Fruit fly (Drosophila melanogaster) whole organism, embryonic: ENCODE data around the gene Alg2.

Experiments
- Abd-B ChIP-seq: fragments of 200-800 bp; sonication (Bioruptor generic); optimal IDR thresholded peaks from 2 replicates; lab custom pipeline; 2018; ENCODE audit warnings: missing biosample characterization, mild to moderate bottlenecking, missing genetic modification characterization, moderate library complexity
- Atf3 ChIP-seq: fragments of 200-800 bp; sonication (Bioruptor generic); optimal IDR thresholded peaks from 3 replicates; lab custom pipeline; 2016; ENCODE audit warnings: missing biosample characterization, missing genetic modification characterization
- Awh ChIP-seq: fragments of 200-800 bp; sonication (Bioruptor generic); IDR thresholded peaks from 2 replicates; pipeline ENCODE4, ENCODE4 v1.3.6; 2022; ENCODE audit warnings: missing biosample characterization, missing genetic modification characterization
- Bgb ChIP-seq: fragments of 200-800 bp; sonication (Bioruptor generic); IDR thresholded peaks from 2 replicates; pipeline ENCODE4 v1.3.6; 2022; ENCODE audit warnings: missing biosample characterization, missing genetic modification characterization; ENCODE audit not compliant: partially characterized antibody
- Bteb2 ChIP-seq: fragments of 200-800 bp; sonication (Bioruptor generic); optimal IDR thresholded peaks from 2 replicates; lab custom pipeline; 2016; ENCODE audit warnings: missing biosample characterization, missing genetic modification characterization
- CG12659 ChIP-seq: fragments of 200-800 bp; sonication (Bioruptor generic); optimal IDR thresholded peaks from 3 replicates; lab custom pipeline; 2017; ENCODE audit warnings: mild to moderate bottlenecking, missing biosample characterization, missing genetic modification reagents, missing genetic modification characterization
- CG15601 ChIP-seq: fragments of 200-800 bp; sonication (Bioruptor generic); optimal IDR thresholded peaks from 3 replicates; lab custom pipeline; 2019; ENCODE audit warnings: missing biosample characterization, mild to moderate bottlenecking, missing genetic modification characterization, moderate library complexity
- CG16779 ChIP-seq: fragments of 200-800 bp; sonication (Bioruptor generic); IDR thresholded peaks from 2 replicates; pipeline ENCODE4 v1.3.6; 2022; ENCODE audit warnings: missing biosample characterization, missing genetic modification characterization
- CG17612 ChIP-seq: fragments of 200-800 bp; sonication (Bioruptor generic); IDR thresholded peaks from 2 replicates; pipeline ENCODE4 v1.3.6; 2022; ENCODE audit warnings: missing biosample characterization, missing genetic modification characterization
- CG2202 ChIP-seq: fragments of 200-800 bp; sonication (Bioruptor generic); optimal IDR thresholded peaks from 2 replicates; lab custom pipeline; 2018; ENCODE audit warnings: missing biosample characterization, mild to moderate bottlenecking, missing genetic modification characterization
- CG2678 ChIP-seq: fragments of 200-800 bp; sonication (Bioruptor generic); optimal IDR thresholded peaks from 3 replicates; lab custom pipeline; 2019; ENCODE audit warnings: missing biosample characterization, mild to moderate bottlenecking, missing genetic modification characterization, moderate library complexity
- CG2889 ChIP-seq: fragments of 200-800 bp; sonication (Bioruptor generic); IDR thresholded peaks from 3 replicates; pipeline ENCODE4 v1.3.6; 2022; ENCODE audit warnings: missing biosample characterization, missing genetic modification characterization
- CG30403 ChIP-seq: fragments of 200-800 bp; sonication (Bioruptor generic); optimal IDR thresholded peaks from 3 replicates; lab custom pipeline; 2016; ENCODE audit warnings: missing biosample characterization, missing genetic modification characterization
- CG33213 ChIP-seq: fragments of 200-800 bp; sonication (Bioruptor generic); optimal IDR thresholded peaks from 3 replicates; lab custom pipeline; 2016; ENCODE audit warnings: missing biosample characterization, missing genetic modification characterization
- CG7928 ChIP-seq: fragments of 200-800 bp; sonication (Bioruptor generic); optimal IDR thresholded peaks from 2 replicates; lab custom pipeline; 2017; ENCODE audit warnings: missing biosample characterization, mild to moderate bottlenecking, missing genetic modification characterization
- CG7963 ChIP-seq: fragments of 200-800 bp; sonication (Bioruptor generic); IDR thresholded peaks from 3 replicates; pipeline ENCODE4 v1.3.6; 2022; ENCODE audit warnings: missing biosample characterization, missing genetic modification characterization; ENCODE audit not compliant: partially characterized antibody
- CG8765 ChIP-seq: fragments of 200-800 bp; sonication (Bioruptor generic); IDR thresholded peaks from 2 replicates; pipeline ENCODE4 v1.3.6; 2022; ENCODE audit warnings: missing biosample characterization, missing genetic modification characterization
- Dip3 ChIP-seq: fragments of 200-800 bp; sonication (Bioruptor generic); optimal IDR thresholded peaks from 3 replicates; lab custom pipeline; 2016; ENCODE audit warnings: missing biosample characterization, missing genetic modification characterization
- Drgx ChIP-seq: fragments of 200-800 bp; sonication (Bioruptor generic); IDR thresholded peaks from 2 replicates; pipeline ENCODE4 v1.3.6; 2022; ENCODE audit warnings: missing biosample characterization, missing genetic modification characterization
- E2f2 ChIP-seq: fragments of 200-800 bp; sonication (Bioruptor generic); IDR thresholded peaks from 2 replicates; pipeline ENCODE4 v1.3.6; 2022; ENCODE audit warnings: missing biosample characterization, missing genetic modification characterization
- HLHmδ ChIP-seq: fragments of 200-800 bp; sonication (Bioruptor generic); optimal IDR thresholded peaks from 2 replicates; lab custom pipeline; 2018; ENCODE audit warnings: missing biosample characterization, mild to moderate bottlenecking, missing genetic modification characterization, moderate library complexity
- HmgZ ChIP-seq: fragments of 200-800 bp; sonication (Bioruptor generic); optimal IDR thresholded peaks from 2 replicates; lab custom pipeline; 2018; ENCODE audit warnings: missing biosample characterization, mild to moderate bottlenecking, missing genetic modification characterization
- Hr78 ChIP-seq, 2 experiments: fragments of 200-800 bp in 1 of 2; fragments of >200 bp in 1 of 2; sonication (Bioruptor generic) in 1 of 2; optimal IDR thresholded peaks; 2 replicates each; lab custom pipeline; 2017 to 2019; ENCODE audit warnings: missing biosample characterization in 2 of 2, missing genetic modification characterization in 2 of 2, mild to moderate bottlenecking in 1 of 2, moderate library complexity in 1 of 2
- MESR4 ChIP-seq: fragments of 200-800 bp; sonication (Bioruptor generic); optimal IDR thresholded peaks from 2 replicates; lab custom pipeline; 2018; ENCODE audit warnings: missing biosample characterization, mild to moderate bottlenecking, missing genetic modification characterization, moderate library complexity
- Mes4 ChIP-seq: fragments of 200-800 bp; sonication (Bioruptor generic); optimal IDR thresholded peaks from 2 replicates; lab custom pipeline; 2016; ENCODE audit warnings: missing biosample characterization, missing genetic modification characterization
- Oaz ChIP-seq: fragments of 200-800 bp; sonication (Bioruptor generic); IDR thresholded peaks from 2 replicates; pipeline ENCODE4 v1.3.6; 2022; ENCODE audit warnings: missing biosample characterization, missing genetic modification characterization
- Spps ChIP-seq: fragments of 200-800 bp; sonication (Bioruptor generic); optimal IDR thresholded peaks from 2 replicates; lab custom pipeline; 2018; ENCODE audit warnings: missing biosample characterization, mild to moderate bottlenecking, missing genetic modification characterization
- Xrp1 ChIP-seq: fragments of 200-800 bp; sonication (Bioruptor generic); IDR thresholded peaks from 2 replicates; pipeline ENCODE4 v1.3.6; 2022; ENCODE audit warnings: missing biosample characterization, missing genetic modification characterization
- ara ChIP-seq: fragments of 200-800 bp; sonication (Bioruptor generic); IDR thresholded peaks from 2 replicates; pipeline ENCODE4 v1.3.6; 2022; ENCODE audit warnings: missing biosample characterization, missing genetic modification characterization
- az2 ChIP-seq: fragments of 200-800 bp; sonication (Bioruptor generic); optimal IDR thresholded peaks from 3 replicates; lab custom pipeline; 2016; ENCODE audit warnings: missing biosample characterization, missing genetic modification characterization
- cwo ChIP-seq: fragments of 200-800 bp; sonication (Bioruptor generic); optimal IDR thresholded peaks from 3 replicates; lab custom pipeline; 2017; ENCODE audit warnings: missing biosample characterization, missing genetic modification characterization, mild to moderate bottlenecking, moderate library complexity, missing genetic modification reagents
- dati ChIP-seq: fragments of 200-800 bp; sonication (Bioruptor generic); IDR thresholded peaks from 2 replicates; pipeline ENCODE4 v1.3.6; 2022; ENCODE audit warnings: missing biosample characterization, missing genetic modification characterization
- ewg ChIP-seq: fragments of 200-800 bp; sonication (Bioruptor generic); optimal IDR thresholded peaks from 3 replicates; lab custom pipeline; 2017; ENCODE audit warnings: mild to moderate bottlenecking, missing biosample characterization, missing genetic modification reagents, missing genetic modification characterization
- fd64A ChIP-seq: fragments of 200-800 bp; sonication (Bioruptor generic); optimal IDR thresholded peaks from 3 replicates; lab custom pipeline; 2018; ENCODE audit warnings: missing biosample characterization, mild to moderate bottlenecking, missing genetic modification characterization
- ftz-f1 ChIP-seq: fragments of 200-800 bp; sonication (Bioruptor generic); optimal IDR thresholded peaks from 2 replicates; lab custom pipeline; 2016; ENCODE audit warnings: missing biosample characterization, missing genetic modification characterization
- gce ChIP-seq: fragments of 200-800 bp; sonication (Bioruptor generic); IDR thresholded peaks from 3 replicates; pipeline ENCODE4 v1.3.6; 2022; ENCODE audit warnings: missing biosample characterization, missing genetic modification characterization
- gcm2 ChIP-seq: fragments of 200-800 bp; sonication (Bioruptor generic); optimal IDR thresholded peaks from 2 replicates; lab custom pipeline; 2016; ENCODE audit warnings: missing biosample characterization, missing genetic modification characterization
- nerfin-2 ChIP-seq: fragments of 200-800 bp; sonication (Bioruptor generic); IDR thresholded peaks from 2 replicates; pipeline ENCODE4 v1.3.6; 2022; ENCODE audit warnings: missing biosample characterization, missing genetic modification characterization; ENCODE audit not compliant: partially characterized antibody
- otp ChIP-seq: fragments of 200-800 bp; sonication (Bioruptor generic); IDR thresholded peaks from 3 replicates; pipeline ENCODE4, ENCODE4 v1.3.6; 2022; ENCODE audit warnings: missing biosample characterization, missing genetic modification characterization
- sens ChIP-seq: fragments of 200-800 bp; sonication (Bioruptor generic); peaks from one replicate; lab custom pipeline; 2016; ENCODE audit warnings: missing biosample characterization, missing genetic modification characterization
- seq ChIP-seq: fragments of 200-800 bp; sonication (Bioruptor generic); IDR thresholded peaks from 2 replicates; pipeline ENCODE4 v1.3.6; 2022; ENCODE audit warnings: missing biosample characterization, missing genetic modification characterization
- so ChIP-seq: fragments of 200-800 bp; sonication (Bioruptor generic); IDR thresholded peaks from 3 replicates; pipeline ENCODE4 v1.3.6; 2022; ENCODE audit warnings: missing biosample characterization, missing genetic modification characterization
- trh ChIP-seq: fragments of 200-800 bp; sonication (Bioruptor generic); optimal IDR thresholded peaks from 2 replicates; lab custom pipeline; 2016; ENCODE audit warnings: missing biosample characterization, missing genetic modification characterization
- tup ChIP-seq: fragments of 200-800 bp; sonication (Bioruptor generic); optimal IDR thresholded peaks from 2 replicates; lab custom pipeline; 2016; ENCODE audit warnings: missing biosample characterization, mild to moderate bottlenecking, missing genetic modification characterization, moderate library complexity
- wdn ChIP-seq: fragments of 200-800 bp; sonication (Bioruptor generic); IDR thresholded peaks from 2 replicates; pipeline ENCODE4 v1.3.6; 2022; ENCODE audit warnings: missing biosample characterization, missing genetic modification characterization
- wor ChIP-seq: fragments of 200-800 bp; sonication (Bioruptor generic); IDR thresholded peaks from 2 replicates; pipeline ENCODE4 v1.3.6; 2022; ENCODE audit warnings: missing biosample characterization, missing genetic modification characterization
- zen ChIP-seq: fragments of 200-800 bp; sonication (Bioruptor generic); optimal IDR thresholded peaks from 3 replicates; lab custom pipeline; 2018; ENCODE audit warnings: missing biosample characterization, mild to moderate bottlenecking, missing genetic modification characterization, moderate library complexity
- zfh2 ChIP-seq: fragments of 200-800 bp; sonication (Bioruptor generic); optimal IDR thresholded peaks from 2 replicates; lab custom pipeline; 2016; ENCODE audit warnings: missing biosample characterization, missing genetic modification characterization

Gene Alg2

DNA sequence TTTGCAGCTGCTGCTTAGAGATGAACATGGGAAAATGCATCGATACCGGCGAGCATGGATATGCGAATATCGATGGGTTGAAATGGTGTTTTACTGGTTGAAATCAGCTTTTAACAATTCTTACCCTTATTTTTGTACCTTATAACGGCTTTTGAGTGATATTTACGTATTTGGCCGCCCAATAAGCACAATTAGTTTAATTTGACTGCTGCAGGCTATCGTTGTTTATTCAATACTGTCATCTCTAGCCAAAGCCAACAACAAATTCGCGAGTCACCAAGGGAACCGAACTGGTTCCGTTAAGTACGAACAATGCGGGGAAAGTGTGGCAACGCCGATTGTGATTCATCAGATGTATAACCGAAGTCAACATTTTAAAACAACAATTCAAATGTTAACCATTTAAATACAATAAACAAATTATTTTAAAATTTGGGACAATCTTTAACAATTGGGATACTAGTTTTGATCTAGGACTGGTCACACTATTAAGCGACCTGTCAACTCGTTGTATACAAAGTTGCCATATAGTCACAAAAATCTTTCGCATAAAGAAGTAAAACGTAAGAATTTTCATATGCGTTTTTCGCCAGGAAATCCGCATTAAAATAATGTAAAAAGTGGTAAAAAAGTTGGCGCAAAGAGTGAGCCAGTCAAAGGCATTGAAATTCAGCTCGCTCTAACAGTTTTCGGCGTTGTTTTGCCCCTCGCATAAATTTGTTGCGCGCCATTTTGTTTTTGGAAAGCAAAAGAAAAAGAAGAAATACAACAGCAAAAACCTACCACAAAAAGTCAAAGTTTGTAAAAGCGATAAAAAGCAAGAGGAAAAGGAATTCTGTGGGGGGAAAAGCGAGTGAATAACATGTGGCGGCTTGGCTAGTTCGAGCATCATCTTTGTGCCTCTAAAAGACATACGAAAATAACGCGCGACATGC, 4.8 kb downstream of the Alg2 start, which contains the start of the genes Usp5 and BtbVII (continued):
- TF ChIP-seq CG2889 (GFP tag; lab: Robert Waterston, UW) (no peak), Atf3 (GFP tag; lab: Kevin White, UChicago) (peak; percentile 41), sens (peak; percentile 96), seq (GFP tag; lab: Robert Waterston, UW) (no peak), dati (no peak), tup (GFP tag; lab: Kevin White, UChicago) (peak; percentile 49), CG33213 (peak; percentile 37), HLHmδ (no peak), Hr78 (GFP tag; optimal IDR thresholded peaks at IDR 0.05; lab: Kevin White, UChicago) (no peak), wor (GFP tag; lab: Robert Waterston, UW) (no peak), ara (peak; percentile 12; the same call in 1 of the 2 replicates), Oaz (GFP tag; lab: Robert Waterston, UW) (0 out of 2 replicates have a peak, but pooled peaks have one; percentile 25), CG7928 (no peak), so (GFP tag; lab: Robert Waterston, UW) (0 out of 3 replicates have a peak, but pooled peaks have one; percentile 7), zen (tag; lab: Kevin White, UChicago) (peak; percentile 46), gcm2 (GFP tag; lab: Kevin White, UChicago) (no peak), HmgZ (peak; percentile 69), fd64A (no peak), trh (GFP tag; lab: Kevin White, UChicago) (no peak), gce (no peak), Spps (tag; lab: Kevin White, UChicago) (peak; percentile 16), Xrp1 (GFP tag; lab: Robert Waterston, UW) (peak; percentile 71), CG8765 (GFP tag; lab: Robert Waterston, UW) (0 out of 2 replicates have a peak, but pooled peaks have one; percentile 54), CG16779 (GFP tag; lab: Robert Waterston, UW) (no peak), MESR4 (GFP tag; lab: Kevin White, UChicago) (peak; percentile 56), cwo (GFP tag; lab: Kevin White, UChicago) (no peak), Awh (GFP tag; lab: Robert Waterston, UW) (peak; percentile 60), zfh2 (peak; percentile 72), ftz-f1 (GFP tag; lab: Kevin White, UChicago) (peak; percentile 87), az2 (peak; percentile 64), CG2202 (no peak), Drgx (GFP tag; lab: Robert Waterston, UW) (peak; percentile 62), CG7963 (GFP tag; lab: Robert Waterston, UW) (peak; percentile 80), CG12659 (peak; percentile 65), CG2678 (tag; lab: Kevin White, UChicago) (peak; percentile 39), wdn (GFP tag; lab: Robert Waterston, UW) (0 out of 2 replicates have a peak, but pooled peaks have one; percentile 16), Abd-B (no peak), Mes4 (peak; percentile 9), nerfin-2 (GFP tag; lab: Robert Waterston, UW) (peak; percentile 85), Bteb2 (peak; percentile 57), otp (GFP tag; lab: Robert Waterston, UW) (0 out of 3 replicates have a peak, but pooled peaks have one; percentile 15), CG17612 (GFP tag; lab: Robert Waterston, UW) (no peak), CG30403 (GFP tag; lab: Kevin White, UChicago) (peak; percentile 69), Bgb (GFP tag; lab: Robert Waterston, UW) (peak; percentile 91), E2f2 (GFP tag; lab: Robert Waterston, UW) (peak; percentile 49; the same call in 1 of the 2 replicates), Dip3 (GFP tag; lab: Kevin White, UChicago) (peak; percentile 49), ewg (GFP tag; lab: Kevin White, UChicago) (peak; percentile 46), CG15601 (tag; lab: Kevin White, UChicago) (peak; percentile 54)
